Fruit fly (Drosophila melanogaster): ENCODE measurements around the gene TfIIFalpha.
A peak's percentile ranks its signal among the peaks of the same experiment; 100 is the strongest.

The TfIIFalpha gene

dm6 chr3R:6368100-6368499 lies 12.2 kb upstream of the TfIIFalpha start, which contains the start of gene CG42724 (continued):
- TF ChIP-seq gt (GFP tag; IDR thresholded peaks at IDR 0.05) = no peak
- TF ChIP-seq unc-4 (GFP tag; IDR thresholded peaks at IDR 0.05; ENCODE audit: partially characterized antibody) = peak; percentile 29; the same call in 1 of the 2 replicates
- TF ChIP-seq sim (GFP tag; IDR thresholded peaks at IDR 0.05) = 0 out of 2 replicates have a peak, but pooled peaks have one; percentile 18
- no peak for TF ChIP-seq CG42726 (GFP tag; IDR thresholded peaks at IDR 0.05; ENCODE audit: partially characterized antibody)
- TF ChIP-seq crp (GFP tag; optimal IDR thresholded peaks at IDR 0.05) = no peak
- peak; percentile 29; the same call in 1 of the 2 replicates for TF ChIP-seq E2f2 (GFP tag; IDR thresholded peaks at IDR 0.05)
- no peak for TF ChIP-seq mld (GFP tag; IDR thresholded peaks at IDR 0.05; ENCODE audit: partially characterized antibody)
- peak; percentile 57 for TF ChIP-seq NK7.1 (GFP tag; optimal IDR thresholded peaks at IDR 0.05)
- TF ChIP-seq lola (GFP tag; optimal IDR thresholded peaks at IDR 0.05) = no peak
- peak; percentile 73 to 77 for TF ChIP-seq dpn (GFP tag; optimal IDR thresholded peaks at IDR 0.05)
- TF ChIP-seq tx (GFP tag; optimal IDR thresholded peaks at IDR 0.05) = peak; percentile 62
- no peak for TF ChIP-seq gcm (GFP tag; optimal IDR thresholded peaks at IDR 0.05)
- TF ChIP-seq mam (GFP tag; optimal IDR thresholded peaks at IDR 0.05) = peak; percentile 89
- peak; percentile 6 for TF ChIP-seq CG18764 (GFP tag; optimal IDR thresholded peaks at IDR 0.05)
- no peak for TF ChIP-seq CG11695 (GFP tag; IDR thresholded peaks at IDR 0.05)
- no peak for TF ChIP-seq kni (GFP tag; optimal IDR thresholded peaks at IDR 0.05)
- 0 out of 3 replicates have a peak, but pooled peaks have one; percentile 38 for TF ChIP-seq ase (GFP tag; IDR thresholded peaks at IDR 0.05)
- peak; percentile 71 for TF ChIP-seq Chrac-16 (GFP tag; optimal IDR thresholded peaks at IDR 0.05)
- TF ChIP-seq dimm (GFP tag; IDR thresholded peaks at IDR 0.05) = no peak
- peak; percentile 77 for TF ChIP-seq slbo (GFP tag; IDR thresholded peaks at IDR 0.05)
- peak; percentile 99 for TF ChIP-seq CG11560 (tag; IDR thresholded peaks at IDR 0.05)
- TF ChIP-seq CG12219 (GFP tag; optimal IDR thresholded peaks at IDR 0.05) = no peak
- no peak for TF ChIP-seq psq (GFP tag; optimal IDR thresholded peaks at IDR 0.05)
- TF ChIP-seq abd-A (tag; optimal IDR thresholded peaks at IDR 0.05) = no peak
- no peak for TF ChIP-seq tap (tag; optimal IDR thresholded peaks at IDR 0.05)
- no peak for TF ChIP-seq Poxn (GFP tag; IDR thresholded peaks at IDR 0.05)
- no peak for TF ChIP-seq odd (GFP tag; optimal IDR thresholded peaks at IDR 0.05)
- TF ChIP-seq CG8924 (tag; optimal IDR thresholded peaks at IDR 0.05) = no peak
- peak; percentile 76 for TF ChIP-seq MESR4 (GFP tag; optimal IDR thresholded peaks at IDR 0.05)
- no peak for TF ChIP-seq Dek (tag; optimal IDR thresholded peaks at IDR 0.05)
- TF ChIP-seq CG6175 (GFP tag; IDR thresholded peaks at IDR 0.05) = 0 out of 3 replicates have a peak, but pooled peaks have one; percentile 32
- TF ChIP-seq bowl (GFP tag; IDR thresholded peaks at IDR 0.05) = no peak
- peak; percentile 86 for TF ChIP-seq pzg (GFP tag; optimal IDR thresholded peaks at IDR 0.05)
- no peak for TF ChIP-seq HHEX (GFP tag; optimal IDR thresholded peaks at IDR 0.05)
- TF ChIP-seq CG2120 (GFP tag; optimal IDR thresholded peaks at IDR 0.05) = peak; percentile 84
- TF ChIP-seq Xbp1 (GFP tag; optimal IDR thresholded peaks at IDR 0.05) = peak; percentile 67
- TF ChIP-seq Abd-B (GFP tag; optimal IDR thresholded peaks at IDR 0.05) = no peak
- peak; percentile 69 for TF ChIP-seq dm (GFP tag; optimal IDR thresholded peaks at IDR 0.05)
- TF ChIP-seq bcd (GFP tag; optimal IDR thresholded peaks at IDR 0.05) = peak; percentile 9
- no peak; the same call in 2 of the 3 replicates for TF ChIP-seq zen2 (GFP tag; IDR thresholded peaks at IDR 0.05; ENCODE audit: partially characterized antibody)
- no peak for TF ChIP-seq TFAM (GFP tag; optimal IDR thresholded peaks at IDR 0.05)
- peak; percentile 53 for TF ChIP-seq Atf3 (GFP tag; optimal IDR thresholded peaks at IDR 0.05)
- TF ChIP-seq CG12659 (GFP tag; optimal IDR thresholded peaks at IDR 0.05) = peak; percentile 67
- peak; percentile 65 for TF ChIP-seq ind (GFP tag; optimal IDR thresholded peaks at IDR 0.05)
- TF ChIP-seq CG7271 (tag; optimal IDR thresholded peaks at IDR 0.05) = no peak
- no peak for TF ChIP-seq br (optimal IDR thresholded peaks at IDR 0.05)
- TF ChIP-seq sisA (GFP tag; IDR thresholded peaks at IDR 0.05) = peak; percentile 67
- TF ChIP-seq CG6689 (GFP tag; IDR thresholded peaks at IDR 0.05) = peak; percentile 39
- no peak for TF ChIP-seq eve (GFP tag; optimal IDR thresholded peaks at IDR 0.05)
- TF ChIP-seq bigmax (GFP tag; optimal IDR thresholded peaks at IDR 0.05) = no peak
- peak; percentile 56 for TF ChIP-seq disco-r (GFP tag; optimal IDR thresholded peaks at IDR 0.05)

Data from whole organism, embryonic.